Fruit fly (Drosophila melanogaster) whole organism, embryonic: ENCODE results near the gene Tet.
A peak's percentile ranks its signal among the peaks of the same experiment; 100 is the strongest.

Experiments
- B-H1 ChIP-seq: fragments of 200-800 bp; sonication (Bioruptor generic); IDR thresholded peaks from 3 replicates; pipeline ENCODE4 v1.3.6; 2022; ENCODE audit warnings: missing biosample characterization, missing genetic modification characterization
- CG10147 ChIP-seq: fragments of 200-800 bp; sonication (Bioruptor generic); optimal IDR thresholded peaks from 2 replicates; lab custom pipeline; 2019; ENCODE audit warnings: missing biosample characterization, mild to moderate bottlenecking, missing genetic modification characterization, moderate library complexity
- CG10267 ChIP-seq: fragments of 200-800 bp; sonication (Bioruptor generic); optimal IDR thresholded peaks from 2 replicates; lab custom pipeline; 2018; ENCODE audit warnings: missing biosample characterization, mild to moderate bottlenecking, missing genetic modification characterization, moderate library complexity
- CG10543 ChIP-seq: fragments of 200-800 bp; sonication (Bioruptor generic); optimal IDR thresholded peaks from 3 replicates; lab custom pipeline; 2017; ENCODE audit warnings: missing biosample characterization, mild to moderate bottlenecking, missing genetic modification characterization, moderate library complexity
- CG10565 ChIP-seq: fragments of 200-800 bp; sonication (Bioruptor generic); optimal IDR thresholded peaks from 3 replicates; lab custom pipeline; 2016; ENCODE audit warnings: missing biosample characterization, mild to moderate bottlenecking, missing genetic modification characterization
- CG11247 ChIP-seq: fragments of 200-800 bp; sonication (Bioruptor generic); IDR thresholded peaks from 2 replicates; pipeline ENCODE4 v1.3.6; 2022; ENCODE audit warnings: missing biosample characterization, missing genetic modification characterization
- CG11696 ChIP-seq: fragments of 200-800 bp; sonication (Bioruptor generic); IDR thresholded peaks from 2 replicates; pipeline ENCODE4 v1.3.6; 2022; ENCODE audit warnings: missing biosample characterization, missing genetic modification characterization
- CG14050 ChIP-seq: fragments of 200-800 bp; sonication (Bioruptor generic); IDR thresholded peaks from 3 replicates; pipeline ENCODE4 v1.3.6; 2022; ENCODE audit warnings: missing biosample characterization, missing genetic modification characterization
- CG14441 ChIP-seq: fragments of 200-800 bp; sonication (Bioruptor generic); IDR thresholded peaks from 2 replicates; pipeline ENCODE4 v1.3.6; 2022; ENCODE audit warnings: missing biosample characterization, missing genetic modification characterization
- CG15696 ChIP-seq: fragments of 200-800 bp; sonication (Bioruptor generic); optimal IDR thresholded peaks from 2 replicates; lab custom pipeline; 2019; ENCODE audit warnings: missing biosample characterization, mild to moderate bottlenecking, missing genetic modification characterization, moderate library complexity
- CG17912 ChIP-seq: fragments of 200-800 bp; sonication (Bioruptor generic); optimal IDR thresholded peaks from 2 replicates; lab custom pipeline; 2018; ENCODE audit warnings: missing biosample characterization, mild to moderate bottlenecking, missing genetic modification characterization
- CG1792 ChIP-seq: fragments of 200-800 bp; sonication (Bioruptor generic); optimal IDR thresholded peaks from 2 replicates; lab custom pipeline; 2016; ENCODE audit warnings: missing biosample characterization, missing genetic modification characterization
- CG2120 ChIP-seq: fragments of 200-800 bp; sonication (Bioruptor generic); optimal IDR thresholded peaks from 3 replicates; lab custom pipeline; 2016; ENCODE audit warnings: missing biosample characterization, missing genetic modification characterization
- CG32767 ChIP-seq: fragments of 200-800 bp; sonication (Bioruptor generic); IDR thresholded peaks from 2 replicates; pipeline ENCODE4 v1.3.6; 2022; ENCODE audit warnings: missing biosample characterization, missing genetic modification characterization
- CG4854 ChIP-seq: fragments of 200-800 bp; sonication (Bioruptor generic); optimal IDR thresholded peaks from 2 replicates; lab custom pipeline; 2016; ENCODE audit warnings: missing biosample characterization, missing genetic modification characterization, inconsistent platforms
- CG7357 ChIP-seq: fragments of 200-800 bp; sonication (Bioruptor generic); IDR thresholded peaks from 3 replicates; pipeline ENCODE4 v1.3.6; 2022; ENCODE audit warnings: missing biosample characterization, missing genetic modification characterization
- CG7786 ChIP-seq: fragments of 200-800 bp; sonication (Bioruptor generic); optimal IDR thresholded peaks from 2 replicates; lab custom pipeline; 2016; ENCODE audit warnings: missing biosample characterization, missing genetic modification characterization
- CG8290 ChIP-seq, 3 experiments: fragments of 200-800 bp; sonication (Bioruptor generic); optimal IDR thresholded peaks; 2 replicates each; lab custom pipeline; 2016 to 2019; ENCODE audit warnings: missing biosample characterization in 3 of 3, missing genetic modification characterization in 3 of 3, mild to moderate bottlenecking in 2 of 3, moderate library complexity in 1 of 3
- CG9727 ChIP-seq: fragments of 200-800 bp; sonication (Bioruptor generic); optimal IDR thresholded peaks from 3 replicates; lab custom pipeline; 2017; ENCODE audit warnings: missing biosample characterization, mild to moderate bottlenecking, missing genetic modification characterization
- CoRest ChIP-seq: fragments of 200-800 bp; sonication (Bioruptor generic); optimal IDR thresholded peaks from 3 replicates; lab custom pipeline; 2018; ENCODE audit warnings: missing biosample characterization, mild to moderate bottlenecking, missing genetic modification characterization, moderate library complexity
- Dip2 ChIP-seq: fragments of 200-800 bp; sonication (Bioruptor generic); IDR thresholded peaks from 2 replicates; pipeline ENCODE4 v1.3.6; 2022; ENCODE audit warnings: missing biosample characterization, missing genetic modification characterization
- ERR ChIP-seq: fragments of 200-800 bp; sonication (Bioruptor generic); optimal IDR thresholded peaks from 2 replicates; lab custom pipeline; 2016; ENCODE audit warnings: missing biosample characterization, missing genetic modification characterization
- Hmx ChIP-seq: fragments of 200-800 bp; sonication (Bioruptor generic); optimal IDR thresholded peaks from 2 replicates; lab custom pipeline; 2016; ENCODE audit warnings: missing biosample characterization, missing genetic modification characterization
- Hr39 ChIP-seq: fragments of >200 bp; optimal IDR thresholded peaks from 2 replicates; lab custom pipeline; 2017
- Kr ChIP-seq: fragments of 200-800 bp; sonication (Bioruptor generic); optimal IDR thresholded peaks from 2 replicates; lab custom pipeline; 2017; ENCODE audit warnings: missing biosample characterization, mild to moderate bottlenecking, missing genetic modification characterization
- Lpt ChIP-seq: fragments of >200 bp; optimal IDR thresholded peaks from 2 replicates; lab custom pipeline; 2018; ENCODE audit warnings: missing biosample characterization, missing genetic modification characterization
- Med ChIP-seq: fragments of 200-800 bp; sonication (Bioruptor generic); peaks from one replicate; lab custom pipeline; 2016; ENCODE audit warnings: missing biosample characterization, missing genetic modification characterization, mild to moderate bottlenecking, inconsistent platforms, moderate library complexity
- Neu2 ChIP-seq: fragments of 200-800 bp; sonication (Bioruptor generic); optimal IDR thresholded peaks from 3 replicates; lab custom pipeline; 2016; ENCODE audit warnings: missing biosample characterization, missing genetic modification characterization, borderline replicate concordance
- NfI ChIP-seq: fragments of 200-800 bp; sonication (Bioruptor generic); optimal IDR thresholded peaks from 3 replicates; lab custom pipeline; 2018; ENCODE audit warnings: missing biosample characterization, mild to moderate bottlenecking, missing genetic modification characterization, moderate library complexity
- Stat92E ChIP-seq, 3 experiments: fragments of >200 bp in 2 of 3; fragments of 200-800 bp in 1 of 3; sonication (Bioruptor generic) in 1 of 3; optimal IDR thresholded peaks; 2 replicates each; lab custom pipeline; 2017 to 2019; ENCODE audit warnings: missing biosample characterization in 3 of 3, missing genetic modification characterization in 3 of 3, mild to moderate bottlenecking in 1 of 3, moderate library complexity in 1 of 3
- Xbp1 ChIP-seq: fragments of 200-800 bp; sonication (Bioruptor generic); optimal IDR thresholded peaks from 3 replicates; lab custom pipeline; 2016; ENCODE audit warnings: missing biosample characterization, mild to moderate bottlenecking, missing genetic modification characterization
- btn ChIP-seq: fragments of 200-800 bp; sonication (Bioruptor generic); optimal IDR thresholded peaks from 2 replicates; lab custom pipeline; 2016; ENCODE audit warnings: missing biosample characterization, missing genetic modification characterization
- dan ChIP-seq: fragments of 200-800 bp; sonication (Bioruptor generic); IDR thresholded peaks from 2 replicates; pipeline ENCODE4 v1.3.6; 2022; ENCODE audit warnings: missing biosample characterization, missing genetic modification characterization
- dm ChIP-seq: fragments of 200-800 bp; sonication (Bioruptor generic); optimal IDR thresholded peaks from 3 replicates; lab custom pipeline; 2016; ENCODE audit warnings: missing biosample characterization, missing genetic modification characterization
- eve ChIP-seq, 2 experiments: fragments of >200 bp; optimal IDR thresholded peaks; 2 replicates each; lab custom pipeline; 2017; ENCODE audit warnings: missing biosample characterization in 2 of 2, missing genetic modification characterization in 2 of 2
- exex ChIP-seq: fragments of 200-800 bp; sonication (Bioruptor generic); optimal IDR thresholded peaks from 4 replicates; lab custom pipeline; 2018; ENCODE audit warnings: missing biosample characterization, mild to moderate bottlenecking, missing genetic modification characterization, moderate library complexity
- grau ChIP-seq: fragments of 200-800 bp; optimal IDR thresholded peaks from 3 replicates; lab custom pipeline; 2019; ENCODE audit warnings: missing biosample characterization, mild to moderate bottlenecking, missing genetic modification characterization, moderate library complexity
- gt ChIP-seq: fragments of 200-800 bp; sonication (Bioruptor generic); IDR thresholded peaks from 2 replicates; pipeline ENCODE4 v1.3.6; 2022; ENCODE audit warnings: missing biosample characterization, missing genetic modification characterization
- kni ChIP-seq: fragments of 200-800 bp; sonication (Bioruptor generic); optimal IDR thresholded peaks from 3 replicates; lab custom pipeline; 2017; ENCODE audit warnings: mild to moderate bottlenecking, missing biosample characterization, missing genetic modification reagents, missing genetic modification characterization
- mam ChIP-seq: fragments of 200-800 bp; sonication (Bioruptor generic); optimal IDR thresholded peaks from 3 replicates; lab custom pipeline; 2016; ENCODE audit warnings: missing biosample characterization, missing genetic modification characterization
- mld ChIP-seq: fragments of 200-800 bp; sonication (Bioruptor generic); IDR thresholded peaks from 3 replicates; pipeline ENCODE4 v1.3.6; 2022; ENCODE audit warnings: missing biosample characterization, missing genetic modification characterization; ENCODE audit not compliant: partially characterized antibody
- pan ChIP-seq, 4 experiments: fragments of >200 bp in 3 of 4; fragments of 200-800 bp in 1 of 4; sonication (Bioruptor generic) in 1 of 4; optimal IDR thresholded peaks in 3 of 4; IDR thresholded peaks in 1 of 4; 2 replicates each; pipeline versions ENCODE4 v1.3.6 to Lab custom; 2017 to 2022; ENCODE audit warnings: missing biosample characterization in 2 of 4, missing genetic modification characterization in 2 of 4, mixed read lengths in 1 of 4
- row ChIP-seq: fragments of 200-800 bp; sonication (Bioruptor generic); IDR thresholded peaks from 3 replicates; pipeline ENCODE4 v1.3.6; 2022; ENCODE audit warnings: missing biosample characterization, missing genetic modification characterization
- sim ChIP-seq: fragments of 200-800 bp; sonication (Bioruptor generic); IDR thresholded peaks from 2 replicates; pipeline ENCODE4 v1.3.6; 2022; ENCODE audit warnings: missing biosample characterization, missing genetic modification characterization
- ssp ChIP-seq: fragments of 200-800 bp; sonication (Bioruptor generic); IDR thresholded peaks from 2 replicates; pipeline ENCODE4 v1.3.6; 2022; ENCODE audit warnings: missing biosample characterization, missing genetic modification characterization
- tgo ChIP-seq: fragments of 200-800 bp; sonication (Bioruptor generic); IDR thresholded peaks from 3 replicates; pipeline ENCODE4 v1.3.6; 2022; ENCODE audit warnings: missing biosample characterization, missing genetic modification characterization
- trh ChIP-seq: fragments of 200-800 bp; sonication (Bioruptor generic); optimal IDR thresholded peaks from 2 replicates; lab custom pipeline; 2016; ENCODE audit warnings: missing biosample characterization, missing genetic modification characterization
- unc-4 ChIP-seq: fragments of 200-800 bp; sonication (Bioruptor generic); IDR thresholded peaks from 2 replicates; pipeline ENCODE4 v1.3.6; 2022; ENCODE audit warnings: missing biosample characterization, missing genetic modification characterization; ENCODE audit not compliant: partially characterized antibody
- z ChIP-seq: fragments of 200-800 bp; sonication (Bioruptor generic); IDR thresholded peaks from 3 replicates; pipeline ENCODE4 v1.3.6; 2022; ENCODE audit warnings: missing biosample characterization, missing genetic modification characterization
- zen ChIP-seq: fragments of 200-800 bp; sonication (Bioruptor generic); optimal IDR thresholded peaks from 3 replicates; lab custom pipeline; 2018; ENCODE audit warnings: missing biosample characterization, mild to moderate bottlenecking, missing genetic modification characterization, moderate library complexity
- zf30C ChIP-seq: fragments of 200-800 bp; sonication (Bioruptor generic); optimal IDR thresholded peaks from 3 replicates; lab custom pipeline; 2018; ENCODE audit warnings: missing biosample characterization, mild to moderate bottlenecking, missing genetic modification characterization

Gene Tet

dm6 chr3L:2913291-2913690 lies 34.3 kb upstream of the Tet start (continued):
- TF ChIP-seq mld (no peak), B-H1 (GFP tag; lab: Robert Waterston, UW) (peak; percentile 45; the same call in 1 of the 3 replicates), Hmx (GFP tag; lab: Kevin White, UChicago) (no peak), CG7357 (GFP tag; lab: Robert Waterston, UW) (peak; percentile 39; the same call in 1 of the 3 replicates), CG1792 (GFP tag; lab: Kevin White, UChicago) (no peak), kni (GFP tag; lab: Kevin White, UChicago) (no peak), CG10267 (tag; lab: Kevin White, UChicago) (no peak), exex (no peak), CG7786 (GFP tag; lab: Kevin White, UChicago) (peak; percentile 15), Hr39 (lab: Kevin White, UChicago) (no peak), CG4854 (GFP tag; lab: Kevin White, UChicago) (no peak), zf30C (GFP tag; lab: Kevin White, UChicago) (no peak), z (GFP tag; lab: Robert Waterston, UW) (no peak), unc-4 (GFP tag; lab: Robert Waterston, UW) (no peak), CG2120 (GFP tag; lab: Kevin White, UChicago) (peak; percentile 76), grau (tag; lab: Kevin White, UChicago) (peak; percentile 34), dm (GFP tag; lab: Kevin White, UChicago) (no peak), CG32767 (peak; percentile 36; the same call in 1 of the 2 replicates), sim (GFP tag; lab: Robert Waterston, UW) (no peak), CG9727 (GFP tag; lab: Kevin White, UChicago) (peak; percentile 25), NfI (GFP tag; lab: Kevin White, UChicago) (peak; percentile 17), ssp (GFP tag; lab: Robert Waterston, UW) (no peak), zen (tag; lab: Kevin White, UChicago) (no peak), CG15696 (no peak), Xbp1 (GFP tag; lab: Kevin White, UChicago) (peak; percentile 34), gt (GFP tag; lab: Robert Waterston, UW) (no peak), CG10543 (GFP tag; lab: Kevin White, UChicago) (no peak), mam (GFP tag; lab: Kevin White, UChicago) (peak; percentile 58), Lpt (no peak), trh (GFP tag; lab: Kevin White, UChicago) (no peak), CG10565 (GFP tag; lab: Kevin White, UChicago) (no peak), Neu2 (GFP tag; lab: Kevin White, UChicago) (no peak), ERR (peak; percentile 18), CG11696 (GFP tag; lab: Robert Waterston, UW) (no peak), CoRest (peak; percentile 28), eve (GFP tag; optimal IDR thresholded peaks at IDR 0.05; lab: Kevin White, UChicago) (peak in 1 of 2 experiments; percentile 50), CG14441 (GFP tag; lab: Robert Waterston, UW) (peak; percentile 50), Dip2 (no peak), pan (optimal IDR thresholded peaks at IDR 0.05; lab: Kevin White, UChicago) (no peak), pan (GFP tag; optimal IDR thresholded peaks at IDR 0.05 in 1 of 2, IDR thresholded peaks at IDR 0.05 in 1 of 2) (no peak), CG14050 (GFP tag; lab: Robert Waterston, UW) (no peak; the same call in 2 of the 3 replicates), Med (GFP tag; lab: Kevin White, UChicago) (no peak), row (GFP tag; lab: Robert Waterston, UW) (peak; percentile 75), Kr (no peak), dan (GFP tag; lab: Robert Waterston, UW) (no peak), CG8290 (GFP tag; optimal IDR thresholded peaks at IDR 0.05; lab: Kevin White, UChicago) (no peak), CG8290 (tag; optimal IDR thresholded peaks at IDR 0.05; lab: Kevin White, UChicago) (peak in 1 of 2 experiments; percentile 13), tgo (GFP tag; lab: Robert Waterston, UW) (peak; percentile 39; the same call in 1 of the 3 replicates), CG10147 (peak; percentile 47), btn (GFP tag; lab: Kevin White, UChicago) (no peak), CG17912 (no peak), CG11247 (GFP tag; lab: Robert Waterston, UW) (0 out of 2 replicates have a peak, but pooled peaks have one; percentile 9), Stat92E (GFP tag; optimal IDR thresholded peaks at IDR 0.05; lab: Kevin White, UChicago) (no peak)
